Fruit fly (Drosophila melanogaster) whole organism, wandering third instar larva: ENCODE data around the gene Tmem43.
A peak's percentile ranks its signal among the peaks of the same experiment; 100 is the strongest.

Source experiments
- Abd-B ChIP-seq: fragments of >200 bp; optimal IDR thresholded peaks from 2 replicates; lab custom pipeline; 2017; ENCODE audit warnings: missing biosample characterization, missing genetic modification characterization
- CG9705 ChIP-seq: fragments of 200-800 bp; sonication (Bioruptor generic); optimal IDR thresholded peaks from 2 replicates; lab custom pipeline; 2018; ENCODE audit warnings: missing biosample characterization, mild to moderate bottlenecking, missing genetic modification characterization
- CrebA ChIP-seq: fragments of 200-800 bp; sonication (Bioruptor generic); optimal IDR thresholded peaks from 2 replicates; lab custom pipeline; 2016; ENCODE audit warnings: missing biosample characterization, mild to moderate bottlenecking, missing genetic modification characterization, borderline replicate concordance
- Dfd ChIP-seq: fragments of >200 bp; optimal IDR thresholded peaks from 2 replicates; lab custom pipeline; 2017; ENCODE audit warnings: missing biosample characterization, missing genetic modification characterization
- HLH106 ChIP-seq: fragments of 200-800 bp; optimal IDR thresholded peaks from 3 replicates; lab custom pipeline; 2019; ENCODE audit warnings: missing biosample characterization, mild to moderate bottlenecking, missing genetic modification characterization, moderate library complexity
- Hnf4 ChIP-seq: fragments of 200-800 bp; sonication (Bioruptor generic); optimal IDR thresholded peaks from 2 replicates; lab custom pipeline; 2016; ENCODE audit warnings: missing biosample characterization, mild to moderate bottlenecking, missing genetic modification characterization
- Hr78 ChIP-seq: fragments of >200 bp; optimal IDR thresholded peaks from 2 replicates; lab custom pipeline; 2017; ENCODE audit warnings: missing biosample characterization, missing genetic modification characterization
- Jra ChIP-seq: sonication (Bioruptor generic); optimal IDR thresholded peaks from 2 replicates; lab custom pipeline; 2016; ENCODE audit warnings: missing biosample characterization, missing genetic modification characterization
- Mio ChIP-seq: sonication (Bioruptor generic); optimal IDR thresholded peaks from 2 replicates; lab custom pipeline; 2016; ENCODE audit warnings: missing biosample characterization, missing genetic modification characterization
- N ChIP-seq: fragments of >200 bp; optimal IDR thresholded peaks from 2 replicates; lab custom pipeline; 2018; ENCODE audit warnings: missing biosample characterization, missing external identifiers, missing genetic modification characterization
- OdsH ChIP-seq: fragments of 200-800 bp; sonication (Bioruptor generic); optimal IDR thresholded peaks from 2 replicates; lab custom pipeline; 2016; ENCODE audit warnings: missing biosample characterization, mild to moderate bottlenecking, missing genetic modification characterization
- Rel ChIP-seq, 2 experiments: fragments of 200-800 bp; sonication (Bioruptor generic) in 1 of 2; optimal IDR thresholded peaks; 2 replicates in 1 of 2; 3 replicates in 1 of 2; lab custom pipeline; 2016 to 2019; ENCODE audit warnings: mild to moderate bottlenecking in 2 of 2, missing biosample characterization in 2 of 2, missing genetic modification characterization in 2 of 2, moderate library complexity in 1 of 2
- Sp1 ChIP-seq: fragments of 200-800 bp; sonication (Bioruptor generic); optimal IDR thresholded peaks from 3 replicates; lab custom pipeline; 2019; ENCODE audit warnings: missing biosample characterization, mild to moderate bottlenecking, missing genetic modification characterization, moderate library complexity
- br ChIP-seq: fragments of 200-800 bp; sonication (Bioruptor generic); optimal IDR thresholded peaks from 2 replicates; lab custom pipeline; 2016; ENCODE audit warnings: missing biosample characterization, missing genetic modification characterization
- brk ChIP-seq: fragments of 200-800 bp; sonication (Bioruptor generic); optimal IDR thresholded peaks from 2 replicates; lab custom pipeline; 2016; ENCODE audit warnings: missing biosample characterization, mild to moderate bottlenecking, missing genetic modification characterization
- dmrt93B ChIP-seq: fragments of 200-800 bp; sonication (Bioruptor generic); optimal IDR thresholded peaks from 2 replicates; lab custom pipeline; 2018; ENCODE audit warnings: missing biosample characterization, mild to moderate bottlenecking, missing genetic modification characterization
- dsf ChIP-seq: sonication (Bioruptor generic); optimal IDR thresholded peaks from 2 replicates; lab custom pipeline; 2016; ENCODE audit warnings: missing biosample characterization, missing genetic modification characterization, borderline replicate concordance
- ey ChIP-seq: fragments of 200-800 bp; sonication (Bioruptor generic); optimal IDR thresholded peaks from 2 replicates; lab custom pipeline; 2016; ENCODE audit warnings: missing biosample characterization, missing genetic modification characterization
- foxo ChIP-seq, 2 experiments: fragments of 200-800 bp; sonication (Bioruptor generic); optimal IDR thresholded peaks; 2 replicates in 1 of 2; 3 replicates in 1 of 2; lab custom pipeline; 2016 to 2017; ENCODE audit warnings: missing biosample characterization in 2 of 2, missing genetic modification characterization in 2 of 2
- fru ChIP-seq: fragments of 200-800 bp; sonication (Bioruptor generic); optimal IDR thresholded peaks from 3 replicates; lab custom pipeline; 2016; ENCODE audit warnings: missing biosample characterization, mild to moderate bottlenecking, missing genetic modification characterization
- h ChIP-seq: fragments of 200-800 bp; sonication (Bioruptor generic); optimal IDR thresholded peaks from 3 replicates; lab custom pipeline; 2016; ENCODE audit warnings: missing biosample characterization, mild to moderate bottlenecking, missing genetic modification characterization
- jim ChIP-seq: fragments of 175-275, 200-325 bp; sonication (Bioruptor generic); optimal IDR thresholded peaks from 2 replicates; lab custom pipeline; 2016; ENCODE audit warnings: missing biosample characterization, mild to moderate bottlenecking, missing genetic modification characterization
- lola ChIP-seq: fragments of >200 bp; optimal IDR thresholded peaks from 2 replicates; lab custom pipeline; 2017; ENCODE audit warnings: missing biosample characterization, missing genetic modification characterization
- pan ChIP-seq: fragments of >200 bp; optimal IDR thresholded peaks from 2 replicates; lab custom pipeline; 2017
- psq ChIP-seq: fragments of 200-800 bp; sonication (Bioruptor generic); optimal IDR thresholded peaks from 3 replicates; lab custom pipeline; 2017; ENCODE audit warnings: missing biosample characterization, mild to moderate bottlenecking, missing genetic modification characterization, moderate library complexity
- rgr ChIP-seq: fragments of 200-800 bp; sonication (Bioruptor generic); optimal IDR thresholded peaks from 3 replicates; lab custom pipeline; 2016; ENCODE audit warnings: missing biosample characterization, mild to moderate bottlenecking, missing genetic modification characterization
- tai ChIP-seq: sonication (Bioruptor generic); optimal IDR thresholded peaks from 2 replicates; lab custom pipeline; 2016; ENCODE audit warnings: missing biosample characterization, missing genetic modification characterization
- woc ChIP-seq: sonication (Bioruptor generic); optimal IDR thresholded peaks from 2 replicates; lab custom pipeline; 2016; ENCODE audit warnings: missing biosample characterization, mild to moderate bottlenecking, missing genetic modification characterization

The Tmem43 gene

dm6 chr3L:7866558-7866957 lies 48.4 kb downstream of the Tmem43 start:
- TF ChIP-seq tai (GFP tag; lab: Kevin White, UChicago): no peak
- no peak for TF ChIP-seq Dfd (GFP tag; lab: Kevin White, UChicago)

- TF ChIP-seq lola (GFP tag; lab: Kevin White, UChicago) (no peak), fru (GFP tag; lab: Kevin White, UChicago) (no peak), Rel (GFP tag; optimal IDR thresholded peaks at IDR 0.05; lab: Kevin White, UChicago) (no peak), Rel (tag; optimal IDR thresholded peaks at IDR 0.05; lab: Kevin White, UChicago) (no peak), ey (GFP tag; lab: Kevin White, UChicago) (no peak), pan (lab: Kevin White, UChicago) (no peak), woc (GFP tag; lab: Kevin White, UChicago) (no peak), Abd-B (GFP tag; lab: Kevin White, UChicago) (no peak), N (GFP tag; lab: Kevin White, UChicago) (no peak), HLH106 (tag; lab: Kevin White, UChicago) (no peak), Jra (GFP tag; lab: Kevin White, UChicago) (no peak), Hr78 (GFP tag; lab: Kevin White, UChicago) (no peak), jim (GFP tag; lab: Kevin White, UChicago) (no peak), CrebA (GFP tag; lab: Kevin White, UChicago) (no peak), Hnf4 (GFP tag; lab: Kevin White, UChicago) (no peak)
These were observed 49.1 kb downstream of the Tmem43 start for dm6 chr3L:7865747-7866387.

dm6 chr3L:7865094-7865746 lies 49.7 kb downstream of the Tmem43 start:
- TF ChIP-seq dmrt93B: no peak
- peak; percentile 40 for TF ChIP-seq h (GFP tag; lab: Kevin White, UChicago)

- TF ChIP-seq ey (GFP tag; lab: Kevin White, UChicago) (peak; percentile 54), brk (GFP tag; lab: Kevin White, UChicago) (no peak), foxo (GFP tag; optimal IDR thresholded peaks at IDR 0.05; lab: Kevin White, UChicago) (peak in 1 of 2 experiments; percentile 78), dmrt93B (peak; percentile 64), dsf (GFP tag; lab: Kevin White, UChicago) (no peak), HLH106 (tag; lab: Kevin White, UChicago) (peak; percentile 81), Mio (GFP tag; lab: Kevin White, UChicago) (no peak), lola (GFP tag; lab: Kevin White, UChicago) (no peak), h (GFP tag; lab: Kevin White, UChicago) (peak; percentile 40), br (GFP tag; lab: Kevin White, UChicago) (peak; percentile 23), Dfd (GFP tag; lab: Kevin White, UChicago) (peak; percentile 1), Rel (GFP tag; optimal IDR thresholded peaks at IDR 0.05; lab: Kevin White, UChicago) (no peak), Rel (tag; optimal IDR thresholded peaks at IDR 0.05; lab: Kevin White, UChicago) (peak; percentile 52), psq (GFP tag; lab: Kevin White, UChicago) (peak; percentile 63), CG9705 (GFP tag; lab: Kevin White, UChicago) (peak; percentile 41), Abd-B (GFP tag; lab: Kevin White, UChicago) (no peak), OdsH (GFP tag; lab: Kevin White, UChicago) (peak; percentile 72), fru (GFP tag; lab: Kevin White, UChicago) (peak; percentile 70), Hnf4 (GFP tag; lab: Kevin White, UChicago) (peak; percentile 40), rgr (GFP tag; lab: Kevin White, UChicago) (peak; percentile 66), Sp1 (GFP tag; lab: Kevin White, UChicago) (peak; percentile 80), Jra (GFP tag; lab: Kevin White, UChicago) (peak; percentile 6), N (GFP tag; lab: Kevin White, UChicago) (no peak), Hr78 (GFP tag; lab: Kevin White, UChicago) (no peak)
These were observed 51.1 kb downstream of the Tmem43 start for dm6 chr3L:7863766-7864305.
